Worm (Caenorhabditis elegans) whole organism, L3 larva: ENCODE measurements around the gene inpp-5K.

ENCODE experiments used
- R02D3.7 ChIP-seq: fragments of 150-350 bp; optimal IDR thresholded peaks from 2 replicates; lab custom pipeline; 2014; ENCODE audit warnings: missing biosample characterization, missing genetic modification characterization
- ZK546.5 ChIP-seq: sonication (generic microtip); optimal IDR thresholded peaks from 2 replicates; lab custom pipeline; 2017; ENCODE audit warnings: missing biosample characterization, missing genetic modification characterization
- aly-2 ChIP-seq: fragments of 150-350 bp; optimal IDR thresholded peaks from 2 replicates; lab custom pipeline; 2014; ENCODE audit warnings: missing biosample characterization, missing genetic modification characterization
- ama-1 ChIP-seq: fragments of 150-350 bp; optimal IDR thresholded peaks from 2 replicates; lab custom pipeline; 2018
- ceh-28 ChIP-seq: fragments of 150-350 bp; optimal IDR thresholded peaks from 2 replicates; lab custom pipeline; 2014; ENCODE audit warnings: missing biosample characterization, missing genetic modification reagents, missing genetic modification characterization
- egl-27 ChIP-seq: sonication (generic microtip); optimal IDR thresholded peaks from 4 replicates; lab custom pipeline; 2017; ENCODE audit warnings: missing biosample characterization, missing genetic modification reagents, missing genetic modification characterization
- egl-5 ChIP-seq: fragments of 150-350 bp; optimal IDR thresholded peaks from 2 replicates; lab custom pipeline; 2017; ENCODE audit warnings: missing biosample characterization, missing genetic modification reagents, missing genetic modification characterization, inconsistent platforms
- elt-1 ChIP-seq: fragments of 150-350 bp; optimal IDR thresholded peaks from 2 replicates; lab custom pipeline; 2014; ENCODE audit warnings: missing biosample characterization, missing genetic modification characterization
- elt-2 ChIP-seq: sonication (generic microtip); optimal IDR thresholded peaks from 2 replicates; lab custom pipeline; 2016; ENCODE audit warnings: missing genetic modification reagents, mild to moderate bottlenecking, missing genetic modification characterization, missing compliant biosample characterization
- eor-1 ChIP-seq, 2 experiments: fragments of 150-350 bp; optimal IDR thresholded peaks; 2 replicates each; lab custom pipeline; 2014 to 2018; ENCODE audit warnings: missing biosample characterization in 2 of 2, missing genetic modification characterization in 2 of 2
- fkh-10 ChIP-seq: sonication (generic microtip); optimal IDR thresholded peaks from 2 replicates; lab custom pipeline; 2017; ENCODE audit warnings: missing biosample characterization, missing genetic modification reagents, missing genetic modification characterization
- hmg-11 ChIP-seq: sonication (generic microtip); optimal IDR thresholded peaks from 2 replicates; lab custom pipeline; 2016; ENCODE audit warnings: missing genetic modification characterization, missing compliant biosample characterization
- jun-1 ChIP-seq: fragments of 150-350 bp; optimal IDR thresholded peaks from 2 replicates; lab custom pipeline; 2014; ENCODE audit warnings: missing biosample characterization, missing genetic modification reagents, missing genetic modification characterization
- lin-15B ChIP-seq: fragments of 150-350 bp; optimal IDR thresholded peaks from 2 replicates; lab custom pipeline; 2014; ENCODE audit warnings: missing biosample characterization, missing genetic modification characterization
- lin-39 ChIP-seq: fragments of 150-350 bp; optimal IDR thresholded peaks from 2 replicates; lab custom pipeline; 2018; ENCODE audit warnings: missing biosample characterization, missing genetic modification reagents, missing genetic modification characterization
- lsy-12 ChIP-seq: sonication (generic microtip); optimal IDR thresholded peaks from 2 replicates; lab custom pipeline; 2016; ENCODE audit warnings: mild to moderate bottlenecking, missing genetic modification characterization, missing compliant biosample characterization
- mdl-1 ChIP-seq: fragments of 150-350 bp; optimal IDR thresholded peaks from 2 replicates; lab custom pipeline; 2014; ENCODE audit warnings: missing biosample characterization, missing genetic modification characterization
- nfya-1 ChIP-seq: sonication (generic microtip); optimal IDR thresholded peaks from 2 replicates; lab custom pipeline; 2017; ENCODE audit warnings: missing genetic modification characterization, mild to moderate bottlenecking, missing compliant biosample characterization, antibody characterized with exemption, moderate library complexity; ENCODE audit not compliant: insufficient read depth
- nhr-11 ChIP-seq: fragments of 150-350 bp; optimal IDR thresholded peaks from 2 replicates; lab custom pipeline; 2014; ENCODE audit warnings: missing biosample characterization, missing genetic modification characterization
- nhr-12 ChIP-seq: fragments of 150-350 bp; optimal IDR thresholded peaks from 2 replicates; lab custom pipeline; 2014; ENCODE audit warnings: missing biosample characterization, missing genetic modification characterization
- nhr-23 ChIP-seq: fragments of 150-350 bp; optimal IDR thresholded peaks from 2 replicates; lab custom pipeline; 2014; ENCODE audit warnings: missing biosample characterization, missing genetic modification reagents, missing genetic modification characterization
- nhr-237 ChIP-seq: fragments of 150-350 bp; optimal IDR thresholded peaks from 2 replicates; lab custom pipeline; 2014; ENCODE audit warnings: missing biosample characterization, missing genetic modification characterization
- nhr-25 ChIP-seq: sonication (generic microtip); optimal IDR thresholded peaks from 2 replicates; lab custom pipeline; 2017; ENCODE audit warnings: missing biosample characterization, missing genetic modification characterization
- nhr-28 ChIP-seq: fragments of 150-350 bp; optimal IDR thresholded peaks from 2 replicates; lab custom pipeline; 2014; ENCODE audit warnings: missing biosample characterization, missing genetic modification characterization
- nhr-43 ChIP-seq: sonication (generic microtip); optimal IDR thresholded peaks from 2 replicates; lab custom pipeline; 2016; ENCODE audit warnings: mild to moderate bottlenecking, missing genetic modification characterization, missing compliant biosample characterization; ENCODE audit not compliant: poor library complexity, severe bottlenecking
- nhr-67 ChIP-seq: fragments of 150-350 bp; optimal IDR thresholded peaks from 2 replicates; lab custom pipeline; 2014; ENCODE audit warnings: missing biosample characterization, missing genetic modification characterization
- nhr-76 ChIP-seq: fragments of 150-350 bp; sonication (generic microtip); optimal IDR thresholded peaks from 5 replicates; lab custom pipeline; 2014; ENCODE audit warnings: missing biosample characterization, missing genetic modification characterization
- nhr-77 ChIP-seq: fragments of 150-350 bp; optimal IDR thresholded peaks from 2 replicates; lab custom pipeline; 2014; ENCODE audit warnings: missing biosample characterization, missing genetic modification characterization
- pha-4 ChIP-seq: fragments of 150-350 bp; optimal IDR thresholded peaks from 2 replicates; lab custom pipeline; 2014; ENCODE audit warnings: missing biosample characterization, missing genetic modification reagents, missing genetic modification characterization
- pqm-1 ChIP-seq: fragments of 150-350 bp; optimal IDR thresholded peaks from 2 replicates; lab custom pipeline; 2017; ENCODE audit warnings: missing biosample characterization, missing genetic modification characterization, inconsistent platforms
- sea-2 ChIP-seq: fragments of 150-350 bp; sonication (generic microtip); optimal IDR thresholded peaks from 4 replicates; lab custom pipeline; 2014; ENCODE audit warnings: missing biosample characterization, missing genetic modification reagents, missing genetic modification characterization
- skn-1 ChIP-seq: fragments of 150-350 bp; optimal IDR thresholded peaks from 2 replicates; lab custom pipeline; 2014; ENCODE audit warnings: missing biosample characterization, missing genetic modification characterization
- snpc-4 ChIP-seq: fragments of 150-350 bp; optimal IDR thresholded peaks from 2 replicates; lab custom pipeline; 2014; ENCODE audit warnings: missing biosample characterization, missing genetic modification characterization
- unc-39 ChIP-seq: sonication (generic microtip); optimal IDR thresholded peaks from 4 replicates; lab custom pipeline; 2017; ENCODE audit warnings: missing biosample characterization, missing genetic modification characterization
- unc-62 ChIP-seq: fragments of 150-350 bp; sonication (generic microtip); optimal IDR thresholded peaks from 4 replicates; lab custom pipeline; 2014; ENCODE audit warnings: missing biosample characterization, missing genetic modification reagents, missing genetic modification characterization
- ztf-11 ChIP-seq: fragments of 150-350 bp; optimal IDR thresholded peaks from 2 replicates; lab custom pipeline; 2014; ENCODE audit warnings: missing biosample characterization, missing genetic modification characterization
- ztf-4 ChIP-seq: fragments of 150-350 bp; optimal IDR thresholded peaks from 2 replicates; lab custom pipeline; 2014; ENCODE audit warnings: missing biosample characterization, missing genetic modification characterization

Gene inpp-5K

ce11 chrIII:8121923-8122322, 39.2 kb downstream of the inpp-5K start:
- TF ChIP-seq hmg-11 (tag; lab: Kevin White, UChicago) (no peak), eor-1 (tag; optimal IDR thresholded peaks at IDR 0.05; lab: Kevin White, UChicago) (no peak), nhr-43 (no peak), ZK546.5 (tag; lab: Kevin White, UChicago) (no peak), nhr-12 (tag; lab: Kevin White, UChicago) (no peak), elt-2 (no peak)

- TF ChIP-seq egl-27 (tag; lab: Kevin White, UChicago) (no peak), nhr-76 (tag; lab: Kevin White, UChicago) (no peak), ceh-28 (no peak), nhr-43 (no peak), fkh-10 (GFP tag; lab: Kevin White, UChicago) (no peak), pha-4 (tag; lab: Kevin White, UChicago) (no peak), snpc-4 (tag; lab: Kevin White, UChicago) (no peak), lsy-12 (tag; lab: Kevin White, UChicago) (no peak), nhr-28 (no peak), nhr-23 (tag; lab: Kevin White, UChicago) (no peak), sea-2 (no peak), unc-39 (tag; lab: Kevin White, UChicago) (no peak), nhr-12 (tag; lab: Kevin White, UChicago) (no peak), elt-2 (no peak), hmg-11 (tag; lab: Kevin White, UChicago) (no peak), elt-1 (no peak), nhr-237 (tag; lab: Kevin White, UChicago) (no peak), nhr-67 (no peak), lin-15B (tag; lab: Kevin White, UChicago) (no peak), ztf-11 (tag; lab: Kevin White, UChicago) (no peak)
Measured at ce11 chrIII:8121132-8121531, 40.0 kb downstream of the inpp-5K start, which contains the start of gene gei-8. Gene gei-8, minus strand, starts transcription at chrIII:8121232.

- TF ChIP-seq pqm-1 (tag; lab: Kevin White, UChicago) (no peak), nhr-11 (tag; lab: Kevin White, UChicago) (no peak), nhr-76 (tag; lab: Kevin White, UChicago) (no peak)
Measured at ce11 chrIII:8117155-8117554, 44.0 kb downstream of the inpp-5K start.

- no peak for TF ChIP-seq pqm-1 (tag; lab: Kevin White, UChicago)
- TF ChIP-seq nhr-25 (tag; lab: Kevin White, UChicago): no peak
- no peak for TF ChIP-seq unc-62
- no peak for TF ChIP-seq unc-39 (tag; lab: Kevin White, UChicago)
- TF ChIP-seq R02D3.7 (tag; lab: Kevin White, UChicago): no peak
- TF ChIP-seq sea-2: no peak
- no peak for TF ChIP-seq aly-2 (tag; lab: Kevin White, UChicago)
- TF ChIP-seq jun-1 (tag; lab: Kevin White, UChicago): no peak
- TF ChIP-seq lsy-12 (tag; lab: Kevin White, UChicago): no peak
- TF ChIP-seq nhr-237 (tag; lab: Kevin White, UChicago): no peak
- no peak for TF ChIP-seq pha-4 (tag; lab: Kevin White, UChicago)
- no peak for TF ChIP-seq ztf-4 (tag; lab: Kevin White, UChicago)
- TF ChIP-seq ZK546.5 (tag; lab: Kevin White, UChicago): no peak
- TF ChIP-seq ztf-11 (tag; lab: Kevin White, UChicago): no peak
- TF ChIP-seq fkh-10 (GFP tag; lab: Kevin White, UChicago): no peak
Measured at ce11 chrIII:8115877-8116276, 45.3 kb downstream of the inpp-5K start.

ce11 chrIII:8111347-8111746, 49.8 kb downstream of the inpp-5K start:
- no peak for TF ChIP-seq sea-2
- peak; percentile 36 for TF ChIP-seq nhr-43

ce11 chrIII:8109459-8110057, 51.6 kb downstream of the inpp-5K start:
- TF ChIP-seq nhr-23 (tag; lab: Kevin White, UChicago): peak; percentile 29
- no peak for TF ChIP-seq nhr-67
- peak; percentile 78 for TF ChIP-seq hmg-11 (tag; lab: Kevin White, UChicago)
- no peak for TF ChIP-seq nhr-11 (tag; lab: Kevin White, UChicago)
- peak; percentile 69 for TF ChIP-seq nfya-1 (tag; lab: Kevin White, UChicago)
- peak; percentile 52 for TF ChIP-seq ztf-4 (tag; lab: Kevin White, UChicago)
- peak; percentile 74 for TF ChIP-seq egl-27 (tag; lab: Kevin White, UChicago)
- peak; percentile 17 for TF ChIP-seq nhr-25 (tag; lab: Kevin White, UChicago)
- TF ChIP-seq aly-2 (tag; lab: Kevin White, UChicago): no peak
- TF ChIP-seq snpc-4 (tag; lab: Kevin White, UChicago): peak; percentile 23
- TF ChIP-seq ceh-28: no peak
- peak; percentile 87 for TF ChIP-seq nhr-43
- TF ChIP-seq lsy-12 (tag; lab: Kevin White, UChicago): peak; percentile 66
- TF ChIP-seq elt-2: peak; percentile 35
- no peak for TF ChIP-seq mdl-1 (tag; lab: Kevin White, UChicago)
- no peak for TF ChIP-seq nhr-237 (tag; lab: Kevin White, UChicago)
- no peak for TF ChIP-seq nhr-76 (tag; lab: Kevin White, UChicago)
- peak; percentile 33 for TF ChIP-seq egl-5 (tag; lab: Kevin White, UChicago)
- peak; percentile 74 for TF ChIP-seq pha-4 (tag; lab: Kevin White, UChicago)
- peak; percentile 8 for TF ChIP-seq skn-1
- TF ChIP-seq ama-1: peak; percentile 68
- peak; percentile 64 for TF ChIP-seq jun-1 (tag; lab: Kevin White, UChicago)
- TF ChIP-seq nhr-77 (tag; lab: Kevin White, UChicago): no peak
- TF ChIP-seq lin-39 (tag; lab: Kevin White, UChicago): peak; percentile 80
- peak; percentile 36 for TF ChIP-seq lin-15B (tag; lab: Kevin White, UChicago)
- TF ChIP-seq, all 47 proteins: peak for 17
